Fruit fly (Drosophila melanogaster) ovary, adult (tissue): ENCODE measurements around the gene NHP2.

ENCODE experiments used
- CG17801 ChIP-seq: fragments of 200-800 bp; optimal IDR thresholded peaks from 2 replicates; lab custom pipeline; 2019; ENCODE audit warnings: missing biosample characterization, mild to moderate bottlenecking, missing genetic modification characterization, moderate library complexity; ENCODE audit not compliant: partially characterized antibody

Gene NHP2

dm6 chr3L:14783363-14783627 lies 18.7 kb downstream of the NHP2 start:
- TF ChIP-seq CG17801, result no peak

DNA sequence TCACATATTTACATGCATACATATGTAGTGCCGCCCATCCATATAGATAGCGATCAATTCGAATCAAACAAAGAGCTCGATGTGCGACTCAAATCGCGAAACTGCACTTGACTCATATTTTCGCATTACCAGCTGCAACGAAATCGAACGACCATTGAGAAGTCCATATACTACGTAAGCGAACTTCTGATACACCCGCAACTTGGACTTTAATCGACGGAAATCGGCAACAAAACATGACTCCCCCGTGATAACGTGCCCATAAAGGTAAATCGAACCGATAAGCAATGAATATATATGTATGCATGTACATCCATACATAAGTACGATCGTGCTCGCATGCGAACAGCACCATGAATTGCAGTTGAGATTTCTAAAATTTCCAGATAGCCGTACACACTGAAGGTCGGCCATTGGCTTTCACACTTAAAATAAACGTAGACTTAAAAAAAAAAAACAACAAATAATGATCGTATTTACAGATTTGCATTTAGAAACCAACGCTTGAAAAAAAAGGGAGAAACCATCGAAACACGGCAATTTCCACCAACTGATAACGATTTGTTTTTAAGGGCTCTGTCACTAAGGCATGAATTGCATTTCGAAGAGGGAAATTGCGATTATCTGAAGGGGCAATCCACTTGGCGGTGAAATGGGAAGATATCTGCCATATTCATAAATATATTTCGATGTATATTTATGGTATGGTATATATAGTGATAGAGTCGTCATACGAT lies 19.2 kb downstream of the NHP2 start:
- TF ChIP-seq CG17801, result peak; percentile 32

DNA sequence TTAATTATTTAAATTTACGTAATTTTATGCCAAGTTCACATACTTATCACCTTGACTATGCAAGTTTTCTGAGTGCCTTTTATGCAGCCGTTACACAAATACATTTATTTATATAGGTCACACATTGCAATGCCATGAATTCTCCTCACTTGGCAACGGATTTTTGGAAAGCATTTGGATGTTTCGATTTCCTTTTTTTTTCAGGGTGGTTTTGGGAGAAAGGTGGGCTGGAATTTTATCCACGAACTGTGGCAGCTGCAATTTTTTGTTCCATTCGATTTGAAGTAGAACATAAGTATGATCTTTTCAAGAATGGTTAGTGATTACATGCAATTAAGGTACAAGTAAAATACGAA lies 20.1 kb downstream of the NHP2 start:
- no peak for TF ChIP-seq CG17801

DNA sequence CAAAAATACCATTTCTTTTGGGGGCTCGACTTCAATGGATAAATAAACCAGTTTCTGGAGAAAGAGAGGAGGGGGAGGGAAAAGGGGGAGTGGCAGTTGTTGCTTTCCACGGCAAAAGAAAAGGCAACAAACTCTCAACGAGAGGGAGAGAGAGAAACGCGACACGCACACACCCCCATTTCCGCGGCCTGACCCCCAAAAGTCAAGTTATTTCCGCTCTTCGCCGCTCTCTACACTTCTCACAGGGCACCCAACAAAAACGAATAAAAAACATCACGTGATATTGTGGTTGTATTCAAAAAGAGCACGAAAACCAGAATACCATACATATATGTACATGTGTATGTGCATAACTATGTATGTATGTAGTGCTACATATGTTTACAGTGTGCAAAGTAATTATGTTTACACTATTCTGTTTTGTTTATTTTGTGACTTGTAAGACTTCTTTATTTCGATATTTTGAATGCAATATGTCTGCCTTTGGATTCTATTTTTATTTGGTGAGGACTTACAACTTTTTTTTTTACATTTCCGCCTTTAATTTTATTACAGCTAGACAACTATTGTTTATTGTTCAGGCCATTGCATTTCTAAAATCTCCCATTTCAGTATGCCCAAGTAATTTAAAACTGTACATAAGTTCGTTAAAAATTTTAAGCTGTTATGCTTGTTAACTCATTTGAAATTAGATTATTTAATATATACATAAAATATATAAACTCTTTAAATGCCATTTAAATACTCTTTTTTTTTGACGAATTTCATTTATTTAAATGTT lies 20.7 kb downstream of the NHP2 start:
- peak; percentile 81 for TF ChIP-seq CG17801

DNA sequence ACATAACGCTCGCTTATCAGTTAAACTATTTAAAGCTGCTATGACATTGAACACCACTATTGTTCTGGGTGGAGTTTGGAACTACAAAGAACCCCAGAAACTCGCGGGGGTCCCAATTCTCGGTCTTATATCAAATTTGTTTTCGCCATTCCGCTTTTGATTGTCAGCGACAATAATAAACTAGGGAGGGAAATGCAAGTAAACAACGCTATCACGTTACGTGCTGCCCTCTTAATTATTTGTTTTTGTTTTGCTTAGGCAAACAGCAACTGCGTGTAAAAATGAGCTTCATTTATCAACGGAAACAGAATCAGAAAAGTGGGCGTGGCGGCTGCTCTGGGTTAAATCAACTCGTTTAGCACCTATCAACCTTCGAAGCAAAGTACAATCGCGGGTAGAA lies 21.8 kb downstream of the NHP2 start:
- TF ChIP-seq CG17801, result peak; percentile 61

- TF ChIP-seq CG17801, result no peak
Observed at dm6 chr3L:14779289-14779688, 22.7 kb downstream of the NHP2 start.

dm6 chr3L:14775711-14776660 lies 26.0 kb downstream of the NHP2 start, which contains the start of gene mop:
TSS of gene mop (minus strand) at chr3L:14776129.
- no peak for TF ChIP-seq CG17801

DNA sequence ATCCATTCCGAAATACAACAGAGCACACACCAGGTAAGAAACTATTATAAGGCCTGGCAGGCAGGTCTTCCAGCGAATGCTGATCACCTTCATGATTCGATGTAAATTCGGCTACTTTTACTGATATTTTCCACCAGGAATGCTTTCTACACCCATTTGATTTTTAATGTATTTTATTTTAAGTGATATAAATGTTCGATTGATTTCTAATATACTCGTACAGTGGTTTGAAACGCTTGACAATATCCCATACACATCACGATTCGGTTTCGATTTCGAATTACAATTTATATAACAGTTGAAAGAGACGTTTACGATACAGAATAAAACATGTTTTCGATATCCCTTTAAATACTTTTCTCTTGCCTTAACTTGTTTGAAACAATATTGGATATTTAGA lies 32.8 kb downstream of the NHP2 start, which contains the start of gene Mgat4b:
Mgat4b (minus strand) TSS at position 101 of the 400 bp plus-strand sequence.
- no peak for TF ChIP-seq CG17801

DNA sequence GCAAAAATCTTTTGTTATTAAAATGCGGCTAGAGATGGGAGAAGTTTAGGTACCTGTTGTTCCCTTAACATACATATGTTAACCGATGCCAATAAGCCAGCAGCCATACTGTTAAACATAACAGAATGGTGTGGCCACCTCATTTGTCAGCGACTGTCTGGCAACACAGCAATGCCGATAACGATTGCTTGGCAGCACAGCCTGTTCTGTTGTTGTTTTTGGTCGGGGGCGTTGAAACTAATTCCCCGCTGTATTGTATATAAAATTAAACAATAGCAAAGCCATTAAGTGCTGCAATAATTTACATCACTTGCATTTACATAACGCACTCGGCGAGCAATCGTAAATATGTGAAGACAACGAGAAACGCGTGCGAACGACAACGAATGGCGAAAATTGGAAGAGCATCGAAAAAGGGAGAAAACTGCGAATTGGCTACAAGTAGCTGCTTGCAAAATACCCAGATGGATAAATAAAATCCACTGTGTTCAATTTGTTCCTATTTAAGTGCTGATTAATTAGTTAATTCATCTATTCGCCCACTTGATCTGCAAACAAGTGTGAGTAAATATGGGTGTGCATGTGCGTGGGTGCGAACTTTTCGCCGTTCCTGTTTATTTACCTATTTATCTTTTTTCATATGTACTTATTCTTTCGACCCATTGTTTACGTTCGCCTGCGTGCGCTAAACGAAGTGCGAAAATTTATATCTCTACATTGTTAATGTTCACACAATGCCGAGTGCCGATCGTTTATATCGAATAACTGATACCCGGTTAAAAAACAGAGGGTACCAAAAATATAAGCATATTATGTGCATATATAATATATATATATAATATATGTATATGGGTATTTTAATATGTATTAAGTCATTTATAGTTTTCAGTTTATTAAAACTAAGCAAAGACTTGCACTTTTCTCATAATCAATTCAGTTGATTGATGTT lies 39.9 kb downstream of the NHP2 start, which contains the start of the genes Tsen34 and Mgat4a:
Tsen34 (minus strand) TSS at position 8 of the 949 bp plus-strand sequence.
Mgat4a (plus strand) TSS at position 192 of the 949 bp plus-strand sequence.
- peak; percentile 46 for TF ChIP-seq CG17801

DNA sequence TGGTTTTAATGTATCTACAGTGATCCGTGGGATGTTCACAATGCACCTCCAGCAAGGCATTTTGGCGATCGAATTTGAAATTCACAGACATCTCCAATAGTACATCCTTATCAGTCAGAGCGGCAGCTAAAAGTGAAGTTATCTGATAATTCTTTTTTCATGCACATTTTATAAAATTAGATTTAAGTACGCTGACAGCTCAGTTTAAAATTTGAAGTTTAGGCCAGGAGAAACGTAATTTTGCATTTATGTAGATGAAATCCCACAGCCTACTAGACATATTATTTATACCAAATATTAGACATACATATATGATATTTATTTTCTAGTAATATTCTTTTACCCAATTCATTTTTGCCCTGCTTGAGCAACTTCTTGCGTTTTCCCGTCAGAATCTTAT lies 41.0 kb downstream of the NHP2 start, which contains the start of gene Trl:
Trl (minus strand) TSS at position 101 of the 400 bp plus-strand sequence.
- no peak for TF ChIP-seq CG17801

DNA sequence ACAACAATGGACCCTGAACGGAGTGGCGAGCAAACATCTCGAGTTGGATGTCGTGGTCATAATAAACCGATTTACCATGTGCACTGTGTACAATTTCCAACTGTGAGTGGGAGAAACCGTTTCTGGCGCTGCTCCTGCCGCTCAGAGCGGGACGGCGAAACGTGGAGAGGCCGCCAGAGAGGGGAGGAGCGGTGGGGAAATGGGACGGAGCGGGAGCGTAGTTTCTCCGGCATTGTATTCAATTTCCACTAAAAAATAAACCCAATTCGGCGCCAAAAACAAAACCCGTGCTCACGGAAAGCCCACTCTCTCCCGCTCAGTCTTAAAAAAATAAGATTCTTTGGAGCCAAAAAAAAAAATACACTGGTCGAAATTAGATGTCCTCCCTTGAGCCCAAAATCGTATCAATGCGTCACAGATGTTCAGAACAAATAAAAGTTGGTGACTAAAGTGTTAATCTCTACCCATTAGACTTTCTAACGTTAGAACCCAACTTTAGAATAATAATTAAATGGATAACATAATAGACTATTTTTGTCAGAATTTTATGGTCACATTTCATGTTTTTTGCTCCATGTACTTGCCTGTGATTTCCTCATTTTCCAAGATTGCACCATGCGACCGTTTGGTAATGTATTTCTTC lies 41.9 kb downstream of the NHP2 start:
- peak; percentile 25 for TF ChIP-seq CG17801

dm6 chr3L:14759097-14759795 lies 42.7 kb downstream of the NHP2 start:
- TF ChIP-seq CG17801, result peak; percentile 99

- TF ChIP-seq CG17801, result no peak
Observed at dm6 chr3L:14758730-14759096, 43.3 kb downstream of the NHP2 start.
